Worm (Caenorhabditis elegans): ENCODE data around the gene F29G6.1.

F29G6.1 gene

ce11 chrX:11467320-11467732 is 34.7 kb upstream of the F29G6.1 start (continued):
- TF ChIP-seq zim-3 (tag; optimal IDR thresholded peaks at IDR 0.05) (peak; percentile 51), bed-2 (GFP tag; IDR thresholded peaks at IDR 0.05) (no peak), nfya-1 (tag; optimal IDR thresholded peaks at IDR 0.05; ENCODE audit: borderline replicate concordance, insufficient read depth) (no peak), ztf-3 (GFP tag; optimal IDR thresholded peaks at IDR 0.05) (no peak), dpl-1 (GFP tag; optimal IDR thresholded peaks at IDR 0.05) (no peak), madf-8 (GFP tag; conservative IDR thresholded peaks at IDR 0.05) (no peak), fkh-3 (tag; optimal IDR thresholded peaks at IDR 0.05) (no peak), aptf-2 (GFP tag; conservative IDR thresholded peaks at IDR 0.05) (no peak), snpc-1.3 (tag; optimal IDR thresholded peaks at IDR 0.05; ENCODE audit: insufficient read depth) (no peak), athp-1 (tag; optimal IDR thresholded peaks at IDR 0.05) (no peak), lag-1 (GFP tag; IDR thresholded peaks at IDR 0.05) (no peak), hsf-1 (GFP tag; IDR thresholded peaks at IDR 0.05) (no peak), madf-3 (GFP tag; IDR thresholded peaks at IDR 0.05) (no peak), akir-1 (GFP tag; optimal IDR thresholded peaks at IDR 0.05) (no peak), egl-18 (GFP tag; IDR thresholded peaks at IDR 0.05) (no peak), bed-1 (GFP tag; IDR thresholded peaks at IDR 0.05) (no peak), rpc-1 (optimal IDR thresholded peaks at IDR 0.05) (no peak), rpc-1 (tag; optimal IDR thresholded peaks at IDR 0.05) (no peak), let-607 (tag; optimal IDR thresholded peaks at IDR 0.05) (no peak), pbrm-1 (GFP tag; IDR thresholded peaks at IDR 0.05) (peak; percentile 8; the same call in 1 of the 2 replicates), lin-26 (GFP tag; IDR thresholded peaks at IDR 0.05) (no peak), D2030.7 (GFP tag; IDR thresholded peaks at IDR 0.05) (no peak), tlf-1 (GFP tag; optimal IDR thresholded peaks at IDR 0.05) (peak; percentile 22), lsy-27 (tag; optimal IDR thresholded peaks at IDR 0.05; ENCODE audit: borderline replicate concordance, insufficient read depth) (no peak), zfh-2 (GFP tag; conservative IDR thresholded peaks at IDR 0.05) (peak; percentile 96), egl-44 (GFP tag; IDR thresholded peaks at IDR 0.05) (no peak), B0336.3 (GFP tag; IDR thresholded peaks at IDR 0.05) (peak; percentile 55; the same call in 1 of the 2 replicates), sdz-38 (tag; optimal IDR thresholded peaks at IDR 0.05) (no peak), ztf-25 (GFP tag; IDR thresholded peaks at IDR 0.05) (no peak), dox-1 (GFP tag; IDR thresholded peaks at IDR 0.05) (peak; percentile 44; the same call in 1 of the 2 replicates), lin-54 (GFP tag; optimal IDR thresholded peaks at IDR 0.05) (no peak), sptf-2 (GFP tag; optimal IDR thresholded peaks at IDR 0.05) (no peak), pha-4 (tag; optimal IDR thresholded peaks at IDR 0.05) (no peak), xnd-1 (tag; optimal IDR thresholded peaks at IDR 0.05) (no peak), atf-7 (tag; optimal IDR thresholded peaks at IDR 0.05) (no peak), hmg-1.2 (GFP tag; IDR thresholded peaks at IDR 0.05) (peak; percentile 22; the same call in 1 of the 2 replicates), ceh-40 (GFP tag; IDR thresholded peaks at IDR 0.05) (no peak), Y67H2A.10 (GFP tag; conservative IDR thresholded peaks at IDR 0.05) (no peak), madf-6 (GFP tag; IDR thresholded peaks at IDR 0.05) (no peak), sea-2 (GFP tag; IDR thresholded peaks at IDR 0.05) (no peak), snpc-1.1 (tag; optimal IDR thresholded peaks at IDR 0.05; ENCODE audit: insufficient read depth) (no peak), somi-1 (GFP tag; optimal IDR thresholded peaks at IDR 0.05) (peak; percentile 67), rec-8 (tag; optimal IDR thresholded peaks at IDR 0.05) (no peak), F37B4.10 (GFP tag; IDR thresholded peaks at IDR 0.05) (no peak), ceh-27 (GFP tag; optimal IDR thresholded peaks at IDR 0.05) (no peak), ceh-58 (GFP tag; IDR thresholded peaks at IDR 0.05) (no peak), ztf-6 (GFP tag; IDR thresholded peaks at IDR 0.05) (no peak), F10E7.11 (tag; optimal IDR thresholded peaks at IDR 0.05) (no peak), him-1 (tag; optimal IDR thresholded peaks at IDR 0.05) (no peak)

Measured in whole organism, young adult.